Worm (Caenorhabditis elegans) whole organism, L3 larva: ENCODE data around the gene srz-10.

Experiments
- R02D3.7 ChIP-seq: fragments of 150-350 bp; optimal IDR thresholded peaks from 2 replicates; lab custom pipeline; 2014; ENCODE audit warnings: missing biosample characterization, missing genetic modification characterization
- aly-2 ChIP-seq: fragments of 150-350 bp; optimal IDR thresholded peaks from 2 replicates; lab custom pipeline; 2014; ENCODE audit warnings: missing biosample characterization, missing genetic modification characterization
- ama-1 ChIP-seq: fragments of 150-350 bp; optimal IDR thresholded peaks from 2 replicates; lab custom pipeline; 2018
- ceh-16 ChIP-seq: sonication (generic microtip); optimal IDR thresholded peaks from 2 replicates; lab custom pipeline; 2017; ENCODE audit warnings: missing biosample characterization, missing genetic modification characterization
- ceh-28 ChIP-seq: fragments of 150-350 bp; optimal IDR thresholded peaks from 2 replicates; lab custom pipeline; 2014; ENCODE audit warnings: missing biosample characterization, missing genetic modification reagents, missing genetic modification characterization
- ceh-82 ChIP-seq: fragments of 150-350 bp; optimal IDR thresholded peaks from 2 replicates; lab custom pipeline; 2014; ENCODE audit warnings: missing biosample characterization, missing genetic modification characterization
- ceh-9 ChIP-seq: sonication (generic microtip); optimal IDR thresholded peaks from 2 replicates; lab custom pipeline; 2018; ENCODE audit warnings: missing biosample characterization, missing genetic modification characterization
- egl-27 ChIP-seq: sonication (generic microtip); optimal IDR thresholded peaks from 4 replicates; lab custom pipeline; 2017; ENCODE audit warnings: missing biosample characterization, missing genetic modification reagents, missing genetic modification characterization
- egl-5 ChIP-seq: fragments of 150-350 bp; optimal IDR thresholded peaks from 2 replicates; lab custom pipeline; 2017; ENCODE audit warnings: missing biosample characterization, missing genetic modification reagents, missing genetic modification characterization, inconsistent platforms
- elt-1 ChIP-seq: fragments of 150-350 bp; optimal IDR thresholded peaks from 2 replicates; lab custom pipeline; 2014; ENCODE audit warnings: missing biosample characterization, missing genetic modification characterization
- elt-2 ChIP-seq: sonication (generic microtip); optimal IDR thresholded peaks from 2 replicates; lab custom pipeline; 2016; ENCODE audit warnings: missing genetic modification reagents, mild to moderate bottlenecking, missing genetic modification characterization, missing compliant biosample characterization
- eor-1 ChIP-seq, 2 experiments: fragments of 150-350 bp; optimal IDR thresholded peaks; 2 replicates each; lab custom pipeline; 2014 to 2018; ENCODE audit warnings: missing biosample characterization in 2 of 2, missing genetic modification characterization in 2 of 2
- fkh-10 ChIP-seq: sonication (generic microtip); optimal IDR thresholded peaks from 2 replicates; lab custom pipeline; 2017; ENCODE audit warnings: missing biosample characterization, missing genetic modification reagents, missing genetic modification characterization
- fkh-2 ChIP-seq: fragments of 150-350 bp; optimal IDR thresholded peaks from 2 replicates; lab custom pipeline; 2014; ENCODE audit warnings: missing biosample characterization, missing genetic modification reagents, missing genetic modification characterization
- fos-1 ChIP-seq: fragments of 150-350 bp; optimal IDR thresholded peaks from 2 replicates; lab custom pipeline; 2014; ENCODE audit warnings: missing biosample characterization, missing genetic modification characterization
- jun-1 ChIP-seq: fragments of 150-350 bp; optimal IDR thresholded peaks from 2 replicates; lab custom pipeline; 2014; ENCODE audit warnings: missing biosample characterization, missing genetic modification reagents, missing genetic modification characterization
- lin-39 ChIP-seq: fragments of 150-350 bp; optimal IDR thresholded peaks from 2 replicates; lab custom pipeline; 2018; ENCODE audit warnings: missing biosample characterization, missing genetic modification reagents, missing genetic modification characterization
- lsy-12 ChIP-seq: sonication (generic microtip); optimal IDR thresholded peaks from 2 replicates; lab custom pipeline; 2016; ENCODE audit warnings: mild to moderate bottlenecking, missing genetic modification characterization, missing compliant biosample characterization
- mdl-1 ChIP-seq: fragments of 150-350 bp; optimal IDR thresholded peaks from 2 replicates; lab custom pipeline; 2014; ENCODE audit warnings: missing biosample characterization, missing genetic modification characterization
- mml-1 ChIP-seq: fragments of 150-350 bp; sonication (generic microtip); optimal IDR thresholded peaks from 3 replicates; lab custom pipeline; 2014; ENCODE audit warnings: missing biosample characterization, missing genetic modification characterization
- nfya-1 ChIP-seq: sonication (generic microtip); optimal IDR thresholded peaks from 2 replicates; lab custom pipeline; 2017; ENCODE audit warnings: missing genetic modification characterization, mild to moderate bottlenecking, missing compliant biosample characterization, antibody characterized with exemption, moderate library complexity; ENCODE audit not compliant: insufficient read depth
- nhr-11 ChIP-seq: fragments of 150-350 bp; optimal IDR thresholded peaks from 2 replicates; lab custom pipeline; 2014; ENCODE audit warnings: missing biosample characterization, missing genetic modification characterization
- nhr-12 ChIP-seq: fragments of 150-350 bp; optimal IDR thresholded peaks from 2 replicates; lab custom pipeline; 2014; ENCODE audit warnings: missing biosample characterization, missing genetic modification characterization
- nhr-23 ChIP-seq: fragments of 150-350 bp; optimal IDR thresholded peaks from 2 replicates; lab custom pipeline; 2014; ENCODE audit warnings: missing biosample characterization, missing genetic modification reagents, missing genetic modification characterization
- nhr-237 ChIP-seq: fragments of 150-350 bp; optimal IDR thresholded peaks from 2 replicates; lab custom pipeline; 2014; ENCODE audit warnings: missing biosample characterization, missing genetic modification characterization
- nhr-25 ChIP-seq: sonication (generic microtip); optimal IDR thresholded peaks from 2 replicates; lab custom pipeline; 2017; ENCODE audit warnings: missing biosample characterization, missing genetic modification characterization
- nhr-28 ChIP-seq: fragments of 150-350 bp; optimal IDR thresholded peaks from 2 replicates; lab custom pipeline; 2014; ENCODE audit warnings: missing biosample characterization, missing genetic modification characterization
- nhr-43 ChIP-seq: sonication (generic microtip); optimal IDR thresholded peaks from 2 replicates; lab custom pipeline; 2016; ENCODE audit warnings: mild to moderate bottlenecking, missing genetic modification characterization, missing compliant biosample characterization; ENCODE audit not compliant: poor library complexity, severe bottlenecking
- nhr-67 ChIP-seq: fragments of 150-350 bp; optimal IDR thresholded peaks from 2 replicates; lab custom pipeline; 2014; ENCODE audit warnings: missing biosample characterization, missing genetic modification characterization
- nhr-76 ChIP-seq: fragments of 150-350 bp; sonication (generic microtip); optimal IDR thresholded peaks from 5 replicates; lab custom pipeline; 2014; ENCODE audit warnings: missing biosample characterization, missing genetic modification characterization
- nhr-77 ChIP-seq: fragments of 150-350 bp; optimal IDR thresholded peaks from 2 replicates; lab custom pipeline; 2014; ENCODE audit warnings: missing biosample characterization, missing genetic modification characterization
- pha-4 ChIP-seq: fragments of 150-350 bp; optimal IDR thresholded peaks from 2 replicates; lab custom pipeline; 2014; ENCODE audit warnings: missing biosample characterization, missing genetic modification reagents, missing genetic modification characterization
- pqm-1 ChIP-seq: fragments of 150-350 bp; optimal IDR thresholded peaks from 2 replicates; lab custom pipeline; 2017; ENCODE audit warnings: missing biosample characterization, missing genetic modification characterization, inconsistent platforms
- sea-2 ChIP-seq: fragments of 150-350 bp; sonication (generic microtip); optimal IDR thresholded peaks from 4 replicates; lab custom pipeline; 2014; ENCODE audit warnings: missing biosample characterization, missing genetic modification reagents, missing genetic modification characterization
- skn-1 ChIP-seq: fragments of 150-350 bp; optimal IDR thresholded peaks from 2 replicates; lab custom pipeline; 2014; ENCODE audit warnings: missing biosample characterization, missing genetic modification characterization
- snpc-4 ChIP-seq: fragments of 150-350 bp; optimal IDR thresholded peaks from 2 replicates; lab custom pipeline; 2014; ENCODE audit warnings: missing biosample characterization, missing genetic modification characterization
- unc-62 ChIP-seq: fragments of 150-350 bp; sonication (generic microtip); optimal IDR thresholded peaks from 4 replicates; lab custom pipeline; 2014; ENCODE audit warnings: missing biosample characterization, missing genetic modification reagents, missing genetic modification characterization
- zag-1 ChIP-seq: fragments of 150-350 bp; optimal IDR thresholded peaks from 2 replicates; lab custom pipeline; 2014; ENCODE audit warnings: missing biosample characterization, missing genetic modification characterization
- ztf-11 ChIP-seq: fragments of 150-350 bp; optimal IDR thresholded peaks from 2 replicates; lab custom pipeline; 2014; ENCODE audit warnings: missing biosample characterization, missing genetic modification characterization

The srz-10 gene

ce11 chrV:15332851-15333250 lies 24.0 kb upstream of the srz-10 start, which contains the start of gene srw-113:
Gene srw-113 (plus strand): TSS chrV:15333151.
- no peak for TF ChIP-seq nhr-77 (tag; lab: Kevin White, UChicago)
- TF ChIP-seq fkh-10 (GFP tag; lab: Kevin White, UChicago) = no peak
- no peak for TF ChIP-seq eor-1 (tag; optimal IDR thresholded peaks at IDR 0.05; lab: Kevin White, UChicago)
- TF ChIP-seq nhr-43 (tag; lab: Kevin White, UChicago) = no peak
- TF ChIP-seq lin-39 (tag; lab: Kevin White, UChicago) = no peak
- no peak for TF ChIP-seq nhr-28 (tag; lab: Kevin White, UChicago)

ce11 chrV:15330314-15330713 lies 21.4 kb upstream of the srz-10 start, which contains the start of gene srh-295:
Gene srh-295 (plus strand): TSS chrV:15330614.
- TF ChIP-seq lin-39 (tag; lab: Kevin White, UChicago) (no peak), sea-2 (GFP tag; lab: Kevin White, UChicago) (no peak), pqm-1 (tag; lab: Kevin White, UChicago) (no peak), pha-4 (tag; lab: Kevin White, UChicago) (no peak)

- no peak for TF ChIP-seq snpc-4
- TF ChIP-seq jun-1 = peak; percentile 30
- TF ChIP-seq elt-2 = peak; percentile 75
- TF ChIP-seq nhr-28 (tag; lab: Kevin White, UChicago) = no peak
- TF ChIP-seq ztf-11 (tag; lab: Kevin White, UChicago) = no peak
- TF ChIP-seq fkh-2 (tag; lab: Kevin White, UChicago) = no peak
- no peak for TF ChIP-seq mdl-1
- TF ChIP-seq nhr-237 (tag; lab: Kevin White, UChicago) = no peak
- TF ChIP-seq, all 47 proteins: peak for 2
Observed at ce11 chrV:15327745-15328447, 19.0 kb upstream of the srz-10 start, which contains the start of gene ZK1037.6. Gene ZK1037.6 (minus strand): TSS chrV:15327795.

- TF ChIP-seq mml-1 (tag; lab: Kevin White, UChicago) (no peak), nhr-23 (no peak), pqm-1 (tag; lab: Kevin White, UChicago) (peak; percentile 63), ceh-16 (tag; lab: Kevin White, UChicago) (no peak), elt-1 (tag; lab: Kevin White, UChicago) (no peak), elt-2 (peak; percentile 85), zag-1 (no peak), lsy-12 (no peak)
Observed at ce11 chrV:15323417-15323816, 14.5 kb upstream of the srz-10 start.

ce11 chrV:15322653-15323052 lies 13.8 kb upstream of the srz-10 start, which contains the start of gene nhr-247:
Gene nhr-247 (plus strand): TSS chrV:15322982.
- peak; percentile 9 for TF ChIP-seq pqm-1 (tag; lab: Kevin White, UChicago)
- TF ChIP-seq elt-2 = peak; percentile 59
- TF ChIP-seq, all 47 proteins: peak for 2; not testable (repeated sequence) for 45

ce11 chrV:15318638-15319037 lies 9.7 kb upstream of the srz-10 start, which contains the start of gene nhr-291:
Gene nhr-291 (plus strand): TSS chrV:15318961.
- no peak for TF ChIP-seq nhr-67
- TF ChIP-seq fos-1 (tag; lab: Kevin White, UChicago) = peak; percentile 57
- no peak for TF ChIP-seq nhr-12
- TF ChIP-seq eor-1 (tag; optimal IDR thresholded peaks at IDR 0.05; lab: Kevin White, UChicago) = no peak
- no peak for TF ChIP-seq ztf-11 (tag; lab: Kevin White, UChicago)
- no peak for TF ChIP-seq nhr-76
- no peak for TF ChIP-seq ceh-16 (tag; lab: Kevin White, UChicago)
- TF ChIP-seq zag-1 = no peak
- TF ChIP-seq nhr-25 (tag; lab: Kevin White, UChicago) = no peak
- peak; percentile 99 for TF ChIP-seq elt-2
- no peak for TF ChIP-seq nhr-237 (tag; lab: Kevin White, UChicago)
- no peak for TF ChIP-seq nhr-28 (tag; lab: Kevin White, UChicago)
- TF ChIP-seq lsy-12 = no peak
- no peak for TF ChIP-seq egl-5 (tag; lab: Kevin White, UChicago)
- no peak for TF ChIP-seq ceh-28
- no peak for TF ChIP-seq R02D3.7 (tag; lab: Kevin White, UChicago)
- no peak for TF ChIP-seq egl-27 (tag; lab: Kevin White, UChicago)
- TF ChIP-seq skn-1 (tag; lab: Kevin White, UChicago) = peak; percentile 62
- TF ChIP-seq ama-1 (lab: Kevin White, UChicago) = no peak
- no peak for TF ChIP-seq nhr-11 (tag; lab: Kevin White, UChicago)
- TF ChIP-seq mdl-1 = no peak
- peak; percentile 99 for TF ChIP-seq pqm-1 (tag; lab: Kevin White, UChicago)
- TF ChIP-seq unc-62 (GFP tag; lab: Kevin White, UChicago) = no peak
- TF ChIP-seq pha-4 (tag; lab: Kevin White, UChicago) = peak; percentile 83
- no peak for TF ChIP-seq ceh-82 (tag; lab: Kevin White, UChicago)
- peak; percentile 93 for TF ChIP-seq jun-1
- TF ChIP-seq fkh-10 (GFP tag; lab: Kevin White, UChicago) = no peak
- no peak for TF ChIP-seq nhr-77 (tag; lab: Kevin White, UChicago)
- no peak for TF ChIP-seq nfya-1
- TF ChIP-seq nhr-43 (tag; lab: Kevin White, UChicago) = no peak
- TF ChIP-seq aly-2 (tag; lab: Kevin White, UChicago) = no peak
- TF ChIP-seq ceh-9 (tag; lab: Kevin White, UChicago) = no peak
- TF ChIP-seq fkh-2 (tag; lab: Kevin White, UChicago) = no peak
